Fruit fly (Drosophila melanogaster) whole organism, embryonic: ENCODE data around the gene miple1.

Experiments used
- B-H1 ChIP-seq: fragments of 200-800 bp; sonication (Bioruptor generic); IDR thresholded peaks from 3 replicates; pipeline ENCODE4 v1.3.6; 2022; ENCODE audit warnings: missing biosample characterization, missing genetic modification characterization
- BtbVII ChIP-seq: fragments of 200-800 bp; sonication (Bioruptor generic); optimal IDR thresholded peaks from 3 replicates; lab custom pipeline; 2017; ENCODE audit warnings: missing biosample characterization, mild to moderate bottlenecking, missing genetic modification characterization
- CG10431 ChIP-seq: fragments of 200-800 bp; sonication (Bioruptor generic); optimal IDR thresholded peaks from 3 replicates; lab custom pipeline; 2018; ENCODE audit warnings: missing biosample characterization, mild to moderate bottlenecking, missing genetic modification characterization
- CG13296 ChIP-seq: fragments of 200-800 bp; sonication (Bioruptor generic); optimal IDR thresholded peaks from 3 replicates; lab custom pipeline; 2018; ENCODE audit warnings: missing biosample characterization, mild to moderate bottlenecking, missing genetic modification characterization
- CG14965 ChIP-seq: fragments of 200-800 bp; sonication (Bioruptor generic); optimal IDR thresholded peaks from 2 replicates; lab custom pipeline; 2016; ENCODE audit warnings: missing biosample characterization, missing genetic modification characterization, borderline replicate concordance
- CG16863 ChIP-seq: fragments of 200-800 bp; sonication (Bioruptor generic); optimal IDR thresholded peaks from 3 replicates; lab custom pipeline; 2016; ENCODE audit warnings: missing biosample characterization, missing genetic modification characterization
- CG17359 ChIP-seq: fragments of 200-800 bp; sonication (Bioruptor generic); optimal IDR thresholded peaks from 3 replicates; lab custom pipeline; 2018; ENCODE audit warnings: missing biosample characterization, mild to moderate bottlenecking, missing genetic modification characterization, moderate library complexity
- CG17361 ChIP-seq: fragments of 200-800 bp; sonication (Bioruptor generic); IDR thresholded peaks from 3 replicates; pipeline ENCODE4 v1.3.6; 2022; ENCODE audit warnings: missing biosample characterization, missing genetic modification characterization
- CG17568 ChIP-seq: fragments of 200-800 bp; sonication (Bioruptor generic); optimal IDR thresholded peaks from 2 replicates; lab custom pipeline; 2018; ENCODE audit warnings: missing biosample characterization, mild to moderate bottlenecking, missing genetic modification characterization, moderate library complexity
- CG18619 ChIP-seq: fragments of 200-800 bp; sonication (Bioruptor generic); optimal IDR thresholded peaks from 3 replicates; lab custom pipeline; 2017; ENCODE audit warnings: missing biosample characterization, mild to moderate bottlenecking, missing genetic modification characterization
- CG2678 ChIP-seq: fragments of 200-800 bp; sonication (Bioruptor generic); optimal IDR thresholded peaks from 3 replicates; lab custom pipeline; 2019; ENCODE audit warnings: missing biosample characterization, mild to moderate bottlenecking, missing genetic modification characterization, moderate library complexity
- CG30431 ChIP-seq: fragments of 200-800 bp; sonication (Bioruptor generic); optimal IDR thresholded peaks from 2 replicates; lab custom pipeline; 2017; ENCODE audit warnings: missing biosample characterization, missing genetic modification characterization
- CG3281 ChIP-seq: fragments of 200-800 bp; sonication (Bioruptor generic); optimal IDR thresholded peaks from 3 replicates; lab custom pipeline; 2017; ENCODE audit warnings: missing biosample characterization, mild to moderate bottlenecking, missing genetic modification characterization
- CG33213 ChIP-seq: fragments of 200-800 bp; sonication (Bioruptor generic); optimal IDR thresholded peaks from 3 replicates; lab custom pipeline; 2016; ENCODE audit warnings: missing biosample characterization, missing genetic modification characterization
- CG34376 ChIP-seq: fragments of 200-800 bp; sonication (Bioruptor generic); optimal IDR thresholded peaks from 2 replicates; lab custom pipeline; 2018; ENCODE audit warnings: missing biosample characterization, mild to moderate bottlenecking, missing genetic modification characterization
- CG4328 ChIP-seq: fragments of 200-800 bp; sonication (Bioruptor generic); optimal IDR thresholded peaks from 3 replicates; lab custom pipeline; 2017; ENCODE audit warnings: missing biosample characterization, missing genetic modification reagents, missing genetic modification characterization
- CG4820 ChIP-seq: fragments of 200-800 bp; sonication (Bioruptor generic); optimal IDR thresholded peaks from 3 replicates; lab custom pipeline; 2016; ENCODE audit warnings: missing biosample characterization, missing genetic modification characterization
- CG7928 ChIP-seq: fragments of 200-800 bp; sonication (Bioruptor generic); optimal IDR thresholded peaks from 2 replicates; lab custom pipeline; 2017; ENCODE audit warnings: missing biosample characterization, mild to moderate bottlenecking, missing genetic modification characterization
- CHES-1-like ChIP-seq: fragments of 200-800 bp; sonication (Bioruptor generic); optimal IDR thresholded peaks from 2 replicates; lab custom pipeline; 2016; ENCODE audit warnings: missing biosample characterization, missing genetic modification characterization
- Doc3 ChIP-seq: fragments of 200-800 bp; sonication (Bioruptor generic); IDR thresholded peaks from 3 replicates; pipeline ENCODE4 v1.3.6; 2022; ENCODE audit warnings: missing biosample characterization, missing genetic modification characterization; ENCODE audit not compliant: partially characterized antibody
- E2f2 ChIP-seq: fragments of 200-800 bp; sonication (Bioruptor generic); IDR thresholded peaks from 2 replicates; pipeline ENCODE4 v1.3.6; 2022; ENCODE audit warnings: missing biosample characterization, missing genetic modification characterization
- ERR ChIP-seq: fragments of 200-800 bp; sonication (Bioruptor generic); optimal IDR thresholded peaks from 2 replicates; lab custom pipeline; 2016; ENCODE audit warnings: missing biosample characterization, missing genetic modification characterization
- GATAe ChIP-seq: fragments of 200-800 bp; sonication (Bioruptor generic); conservative IDR thresholded peaks from 2 replicates; pipeline ENCODE4 v1.3.6; 2022; ENCODE audit warnings: missing biosample characterization, missing genetic modification characterization
- Hr78 ChIP-seq, 2 experiments: fragments of 200-800 bp in 1 of 2; fragments of >200 bp in 1 of 2; sonication (Bioruptor generic) in 1 of 2; optimal IDR thresholded peaks; 2 replicates each; lab custom pipeline; 2017 to 2019; ENCODE audit warnings: missing biosample characterization in 2 of 2, missing genetic modification characterization in 2 of 2, mild to moderate bottlenecking in 1 of 2, moderate library complexity in 1 of 2
- Lhr ChIP-seq: fragments of 200-800 bp; sonication (Bioruptor generic); optimal IDR thresholded peaks from 3 replicates; lab custom pipeline; 2017; ENCODE audit warnings: mild to moderate bottlenecking, missing biosample characterization, missing genetic modification reagents, missing genetic modification characterization
- Mad ChIP-seq: fragments of 200-800 bp; sonication (Bioruptor generic); optimal IDR thresholded peaks from 2 replicates; lab custom pipeline; 2016; ENCODE audit warnings: missing biosample characterization, missing genetic modification characterization
- Med ChIP-seq: fragments of 200-800 bp; sonication (Bioruptor generic); peaks from one replicate; lab custom pipeline; 2016; ENCODE audit warnings: missing biosample characterization, missing genetic modification characterization, mild to moderate bottlenecking, inconsistent platforms, moderate library complexity
- NC2β ChIP-seq: fragments of 200-800 bp; sonication (Bioruptor generic); optimal IDR thresholded peaks from 2 replicates; lab custom pipeline; 2016; ENCODE audit warnings: missing biosample characterization, missing genetic modification characterization
- Neu2 ChIP-seq: fragments of 200-800 bp; sonication (Bioruptor generic); optimal IDR thresholded peaks from 3 replicates; lab custom pipeline; 2016; ENCODE audit warnings: missing biosample characterization, missing genetic modification characterization, borderline replicate concordance
- Nf-YB ChIP-seq: fragments of 200-800 bp; sonication (Bioruptor generic); optimal IDR thresholded peaks from 3 replicates; lab custom pipeline; 2019; ENCODE audit warnings: missing biosample characterization, mild to moderate bottlenecking, missing genetic modification characterization, moderate library complexity
- Opbp ChIP-seq: fragments of 200-800 bp; sonication (Bioruptor generic); IDR thresholded peaks from 3 replicates; pipeline ENCODE4 v1.3.6; 2022; ENCODE audit warnings: missing biosample characterization, missing genetic modification characterization; ENCODE audit not compliant: partially characterized antibody
- Pdp1 ChIP-seq, 2 experiments: fragments of 200-800 bp; sonication (Bioruptor generic); optimal IDR thresholded peaks; 3 replicates each; lab custom pipeline; 2016; ENCODE audit warnings: missing biosample characterization in 2 of 2, missing genetic modification characterization in 2 of 2, mild to moderate bottlenecking in 1 of 2, moderate library complexity in 1 of 2
- Xbp1 ChIP-seq: fragments of 200-800 bp; sonication (Bioruptor generic); optimal IDR thresholded peaks from 3 replicates; lab custom pipeline; 2016; ENCODE audit warnings: missing biosample characterization, mild to moderate bottlenecking, missing genetic modification characterization
- eve ChIP-seq, 2 experiments: fragments of >200 bp; optimal IDR thresholded peaks; 2 replicates each; lab custom pipeline; 2017; ENCODE audit warnings: missing biosample characterization in 2 of 2, missing genetic modification characterization in 2 of 2
- exex ChIP-seq: fragments of 200-800 bp; sonication (Bioruptor generic); optimal IDR thresholded peaks from 4 replicates; lab custom pipeline; 2018; ENCODE audit warnings: missing biosample characterization, mild to moderate bottlenecking, missing genetic modification characterization, moderate library complexity
- gfzf ChIP-seq: fragments of 200-800 bp; sonication (Bioruptor generic); optimal IDR thresholded peaks from 2 replicates; lab custom pipeline; 2016; ENCODE audit warnings: missing biosample characterization, mild to moderate bottlenecking, missing genetic modification characterization, moderate library complexity
- jumu ChIP-seq: fragments of 200-800 bp; sonication (Bioruptor generic); optimal IDR thresholded peaks from 3 replicates; lab custom pipeline; 2016; ENCODE audit warnings: missing biosample characterization, missing genetic modification characterization
- ken ChIP-seq: fragments of 200-800 bp; sonication (Bioruptor generic); IDR thresholded peaks from 3 replicates; pipeline ENCODE4 v1.3.6; 2022; ENCODE audit warnings: missing biosample characterization, missing genetic modification characterization
- mirr ChIP-seq: fragments of 200-800 bp; sonication (Bioruptor generic); optimal IDR thresholded peaks from 3 replicates; lab custom pipeline; 2018; ENCODE audit warnings: missing biosample characterization, mild to moderate bottlenecking, missing genetic modification characterization
- odd ChIP-seq: fragments of 200-800 bp; sonication (Bioruptor generic); optimal IDR thresholded peaks from 2 replicates; lab custom pipeline; 2017; ENCODE audit warnings: missing biosample characterization, mild to moderate bottlenecking, missing genetic modification characterization
- pros ChIP-seq: fragments of 200-800 bp; sonication (Bioruptor generic); optimal IDR thresholded peaks from 3 replicates; lab custom pipeline; 2019; ENCODE audit warnings: missing biosample characterization, mild to moderate bottlenecking, missing genetic modification characterization, moderate library complexity
- sd ChIP-seq: fragments of 200-800 bp; sonication (Bioruptor generic); optimal IDR thresholded peaks from 3 replicates; lab custom pipeline; 2018; ENCODE audit warnings: missing biosample characterization, mild to moderate bottlenecking, missing genetic modification characterization, moderate library complexity
- stwl ChIP-seq: fragments of 200-800 bp; sonication (Bioruptor generic); optimal IDR thresholded peaks from 3 replicates; lab custom pipeline; 2018; ENCODE audit warnings: missing biosample characterization, mild to moderate bottlenecking, missing genetic modification characterization, moderate library complexity
- sug ChIP-seq: fragments of 200-800 bp; optimal IDR thresholded peaks from 2 replicates; lab custom pipeline; 2019; ENCODE audit warnings: missing biosample characterization, mild to moderate bottlenecking, missing genetic modification characterization, moderate library complexity
- tin ChIP-seq: fragments of 200-800 bp; sonication (Bioruptor generic); optimal IDR thresholded peaks from 3 replicates; lab custom pipeline; 2016; ENCODE audit warnings: missing biosample characterization, missing genetic modification characterization
- unc-4 ChIP-seq: fragments of 200-800 bp; sonication (Bioruptor generic); IDR thresholded peaks from 2 replicates; pipeline ENCODE4 v1.3.6; 2022; ENCODE audit warnings: missing biosample characterization, missing genetic modification characterization; ENCODE audit not compliant: partially characterized antibody

The miple1 gene

dm6 chr3L:246644-247199, 20.4 kb upstream of the miple1 start (continued):
- no peak for TF ChIP-seq B-H1 (GFP tag; lab: Robert Waterston, UW)
- TF ChIP-seq Neu2 (GFP tag; lab: Kevin White, UChicago): no peak
- TF ChIP-seq CG30431: no peak
- TF ChIP-seq CG14965 (GFP tag; lab: Kevin White, UChicago): no peak
- peak; percentile 62 for TF ChIP-seq Xbp1 (GFP tag; lab: Kevin White, UChicago)
- TF ChIP-seq jumu (GFP tag; lab: Kevin White, UChicago): peak; percentile 42
- peak; percentile 52 for TF ChIP-seq CG34376 (GFP tag; lab: Kevin White, UChicago)
- no peak; the same call in 2 of the 3 replicates for TF ChIP-seq CG17361 (GFP tag; lab: Robert Waterston, UW)
- TF ChIP-seq Hr78 (GFP tag; optimal IDR thresholded peaks at IDR 0.05; lab: Kevin White, UChicago): no peak
- peak; percentile 50 for TF ChIP-seq tin
- TF ChIP-seq Nf-YB (GFP tag; lab: Kevin White, UChicago): peak; percentile 98
- TF ChIP-seq Opbp (GFP tag; lab: Robert Waterston, UW): peak; percentile 69
- no peak for TF ChIP-seq CG18619
- TF ChIP-seq CG4820 (GFP tag; lab: Kevin White, UChicago): no peak
- TF ChIP-seq Mad (GFP tag; lab: Kevin White, UChicago): peak; percentile 9
- no peak for TF ChIP-seq CG10431 (GFP tag; lab: Kevin White, UChicago)
- TF ChIP-seq ken: peak; percentile 47; the same call in 1 of the 3 replicates
- peak; percentile 60 for TF ChIP-seq CG7928 (GFP tag; lab: Kevin White, UChicago)
- peak; percentile 89 for TF ChIP-seq CG33213
- peak; percentile 94 for TF ChIP-seq E2f2 (GFP tag; lab: Robert Waterston, UW)

dm6 chr3L:247482-248225, 19.4 kb upstream of the miple1 start, which contains the start of gene mthl14:
TSS of gene mthl14 (plus strand) at chr3L:247491.
- TF ChIP-seq unc-4 (no peak), exex (peak; percentile 92), NC2β (GFP tag; lab: Kevin White, UChicago) (peak; percentile 11), CG2678 (tag; lab: Kevin White, UChicago) (no peak), eve (GFP tag; optimal IDR thresholded peaks at IDR 0.05; lab: Kevin White, UChicago) (peak in 1 of 2 experiments; percentile 51), ERR (no peak), CG7928 (GFP tag; lab: Kevin White, UChicago) (peak; percentile 45), mirr (GFP tag; lab: Kevin White, UChicago) (peak; percentile 84), CG13296 (GFP tag; lab: Kevin White, UChicago) (peak; percentile 14), CHES-1-like (no peak), pros (GFP tag; lab: Kevin White, UChicago) (peak; percentile 31), gfzf (GFP tag; lab: Kevin White, UChicago) (peak; percentile 53), sd (tag; lab: Kevin White, UChicago) (peak; percentile 97), Doc3 (GFP tag; lab: Robert Waterston, UW) (no peak), CG10431 (GFP tag; lab: Kevin White, UChicago) (peak; percentile 1), stwl (tag; lab: Kevin White, UChicago) (peak; percentile 23), odd (GFP tag; lab: Kevin White, UChicago) (peak; percentile 25), BtbVII (GFP tag; lab: Kevin White, UChicago) (peak; percentile 58), CG16863 (GFP tag; lab: Kevin White, UChicago) (no peak), Med (GFP tag; lab: Kevin White, UChicago) (peak; percentile 45), CG17359 (peak; percentile 37), CG4328 (peak; percentile 16), Lhr (peak; percentile 3), Pdp1 (GFP tag; optimal IDR thresholded peaks at IDR 0.05; lab: Kevin White, UChicago) (peak in 1 of 2 experiments; percentile 16), CG34376 (GFP tag; lab: Kevin White, UChicago) (peak; percentile 77), CG3281 (GFP tag; lab: Kevin White, UChicago) (peak; percentile 1), GATAe (peak; percentile 63; the same call in 1 of the 2 replicates), sug (tag; lab: Kevin White, UChicago) (no peak), CG17568 (GFP tag; lab: Kevin White, UChicago) (peak; percentile 39)
